Worm (Caenorhabditis elegans) whole organism, dauer: ENCODE results near the gene sra-32.

Source experiments
- unc-62 ChIP-seq: sonication (generic microtip); optimal IDR thresholded peaks from 2 replicates; lab custom pipeline; 2017; ENCODE audit warnings: missing biosample characterization, missing genetic modification reagents, missing genetic modification characterization

sra-32 gene

DNA sequence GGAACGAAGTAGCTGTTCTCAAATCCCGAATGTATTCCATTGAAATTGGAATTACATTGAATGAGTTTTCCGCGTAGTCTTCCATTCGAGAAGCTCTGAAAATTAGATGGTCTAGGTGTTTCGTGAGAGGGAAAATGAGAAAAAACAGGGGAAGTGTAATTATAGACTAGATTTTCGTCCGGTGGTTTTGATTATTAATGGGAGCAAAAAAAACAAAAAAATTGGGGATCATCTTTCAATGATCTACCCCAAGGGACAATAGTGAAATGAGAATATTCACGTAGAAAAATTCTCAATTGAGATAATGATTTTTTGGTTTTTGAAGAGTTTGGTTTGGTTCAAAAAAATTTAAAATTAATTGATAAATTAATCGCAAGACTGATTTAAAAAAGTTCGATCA lies at the start of gene sra-32:
Gene sra-32 (minus strand): TSS at position 101 of the 400 bp plus-strand sequence.
- TF ChIP-seq unc-62 (GFP tag; lab: Kevin White, UChicago), result no peak

DNA sequence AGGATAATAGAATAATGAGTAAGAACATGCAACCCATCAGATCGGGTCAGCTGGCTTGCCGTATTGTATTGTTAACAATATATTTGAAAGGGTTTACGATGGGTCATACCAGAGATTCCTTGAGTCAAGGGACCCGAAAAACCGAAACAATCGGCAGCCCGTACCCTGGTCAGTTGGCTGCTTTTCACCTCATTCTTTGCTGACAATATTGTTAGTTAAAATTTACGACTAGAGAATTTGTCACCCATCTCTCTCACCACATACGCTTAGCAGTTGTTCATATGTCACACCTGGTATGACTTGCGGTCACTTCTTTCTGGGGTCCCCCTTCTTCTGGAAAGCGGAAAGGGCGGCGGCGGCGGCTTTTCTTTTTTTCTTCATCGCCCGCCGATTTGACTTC lies 49.3 kb upstream of the sra-32 start:
- TF ChIP-seq unc-62 (GFP tag; lab: Kevin White, UChicago), result no peak

DNA sequence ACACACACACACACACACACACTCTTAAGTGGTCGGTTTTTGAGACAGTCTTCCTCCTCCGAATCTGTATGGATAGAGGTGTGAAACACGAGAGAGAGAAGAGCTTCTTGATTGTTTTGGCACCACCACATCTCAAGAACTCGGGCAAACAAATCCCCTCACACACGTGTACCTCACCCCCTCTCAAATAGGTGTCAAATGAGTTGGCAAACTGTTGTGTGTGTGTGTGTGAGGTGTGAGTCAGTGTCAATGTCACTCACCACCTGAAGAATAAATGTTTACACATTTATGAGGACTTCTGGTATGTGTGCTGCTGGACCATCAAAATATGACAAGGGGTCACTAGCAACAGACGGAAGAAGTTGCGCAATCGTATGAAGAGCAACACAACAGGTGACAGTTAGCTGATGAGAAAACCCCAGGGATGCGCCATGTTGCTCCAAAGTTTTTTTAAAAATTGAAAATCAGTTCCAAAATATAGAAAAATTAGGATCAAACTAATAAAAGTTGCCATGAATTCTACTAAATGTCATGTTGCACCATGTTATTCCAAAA lies 48.2 kb upstream of the sra-32 start:
- no peak for TF ChIP-seq unc-62 (GFP tag; lab: Kevin White, UChicago)

DNA sequence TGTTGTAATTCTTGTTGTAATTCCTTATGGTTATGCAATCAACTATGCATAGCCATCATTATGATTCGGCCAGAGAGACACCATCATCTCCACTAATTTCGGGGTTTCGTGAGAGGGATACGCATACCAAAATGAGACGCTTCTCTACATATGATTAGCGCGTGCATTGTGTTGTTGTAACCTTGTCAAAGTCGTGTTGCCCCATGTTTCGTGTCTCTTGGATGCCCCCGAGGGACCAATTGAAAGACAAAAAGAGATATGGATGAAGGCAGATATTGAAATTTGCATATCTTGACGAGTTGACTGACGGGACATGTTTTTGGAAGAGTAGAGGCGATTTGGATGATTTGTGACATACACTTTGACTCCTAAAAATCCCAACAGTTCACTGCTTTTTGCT lies 47.6 kb upstream of the sra-32 start:
- TF ChIP-seq unc-62 (GFP tag; lab: Kevin White, UChicago), result no peak

DNA sequence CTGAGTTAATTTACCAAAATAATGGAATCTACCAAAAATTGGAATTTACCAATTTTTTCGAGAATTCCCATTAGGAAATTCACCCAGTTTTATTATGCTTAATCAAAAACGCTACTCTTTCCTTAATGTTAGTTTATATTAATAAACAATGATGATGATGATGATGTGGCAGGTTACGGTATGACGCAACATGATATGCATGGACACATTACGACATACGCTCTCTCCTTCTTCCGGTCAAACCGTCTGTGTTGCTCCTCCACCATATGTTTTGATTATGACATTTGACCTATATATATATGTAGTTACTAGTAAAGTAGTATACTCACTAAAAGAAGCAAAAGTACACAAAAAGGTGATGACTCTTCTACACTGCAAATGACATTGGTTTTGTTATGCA lies 45.6 kb upstream of the sra-32 start:
- TF ChIP-seq unc-62 (GFP tag; lab: Kevin White, UChicago), result no peak

DNA sequence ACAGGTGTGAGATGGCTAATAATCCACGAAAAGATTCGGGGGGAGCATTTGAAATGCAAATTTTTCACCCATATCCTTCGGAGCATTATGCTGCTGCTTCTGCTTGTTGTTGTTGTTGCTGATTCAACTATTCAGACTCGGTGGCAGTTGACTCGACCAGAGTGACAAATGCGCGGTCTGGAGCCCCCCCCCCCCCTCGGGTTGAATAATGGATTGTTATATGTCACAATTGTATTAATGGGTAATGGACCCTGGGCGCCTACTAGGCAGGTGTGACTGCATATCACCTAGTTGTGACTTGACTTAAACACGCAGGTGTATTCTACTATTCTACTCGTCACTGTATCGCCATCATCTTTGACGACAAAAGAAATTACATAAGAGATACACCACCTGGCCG lies 43.8 kb upstream of the sra-32 start:
- TF ChIP-seq unc-62 (GFP tag; lab: Kevin White, UChicago), result no peak

DNA sequence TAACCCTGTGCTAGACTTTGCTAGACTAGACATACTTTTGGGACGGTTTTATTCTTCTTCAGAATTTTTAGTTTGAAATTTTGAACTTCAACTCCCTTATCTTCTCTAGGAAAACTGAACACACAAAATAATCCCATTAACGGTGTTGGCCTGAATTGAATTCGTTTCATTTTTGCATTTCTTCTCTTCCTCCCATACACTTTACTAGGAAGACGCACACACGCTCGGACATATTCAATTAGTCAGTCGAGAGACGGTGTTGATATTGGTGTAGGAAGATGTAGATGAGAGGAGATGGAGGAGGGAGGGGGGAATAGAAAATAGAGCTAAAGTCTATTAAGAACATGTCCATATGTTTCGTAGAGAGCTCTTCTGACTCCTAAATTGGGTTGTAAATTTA lies 42.9 kb upstream of the sra-32 start:
- TF ChIP-seq unc-62 (GFP tag; lab: Kevin White, UChicago), result no peak

DNA sequence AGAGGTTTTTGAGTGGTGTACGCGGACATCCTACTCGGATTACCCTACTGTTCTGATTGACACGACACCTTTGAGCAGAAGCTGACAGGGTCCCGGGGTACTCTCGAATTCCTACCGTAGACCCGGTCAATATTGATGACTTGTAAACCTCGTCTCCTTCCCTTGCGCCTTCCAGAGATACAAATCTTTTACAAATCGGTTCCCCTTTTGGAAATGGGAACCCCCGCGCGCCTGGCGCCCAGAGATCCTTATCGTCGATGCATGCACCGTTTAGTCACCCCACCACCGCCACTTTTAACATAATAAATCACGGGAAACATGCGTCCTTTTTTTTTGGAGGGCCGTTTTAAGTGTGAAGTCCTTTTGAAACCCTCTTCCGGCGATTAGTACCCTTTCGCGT lies 41.3 kb upstream of the sra-32 start:
- TF ChIP-seq unc-62 (GFP tag; lab: Kevin White, UChicago), result no peak

DNA sequence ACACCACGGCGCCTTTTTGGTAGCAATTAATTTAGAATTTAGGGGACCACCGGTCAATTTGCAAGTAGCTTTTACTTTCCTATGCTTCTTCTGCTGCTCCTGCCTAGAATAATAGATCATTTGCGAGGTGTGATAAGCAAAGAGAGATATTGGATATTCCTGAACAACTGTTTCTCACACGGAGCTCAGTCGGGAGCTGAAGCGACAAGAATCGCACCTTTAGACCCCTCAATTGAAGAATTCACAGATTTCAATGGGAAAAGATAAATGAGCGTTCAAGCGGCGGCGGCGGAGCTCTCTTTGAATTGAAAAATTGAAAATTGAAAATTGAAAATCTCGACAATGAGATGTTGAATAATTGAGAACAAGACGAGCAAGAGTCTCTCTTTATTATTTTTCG lies 40.8 kb upstream of the sra-32 start:
- TF ChIP-seq unc-62 (GFP tag; lab: Kevin White, UChicago), result no peak

DNA sequence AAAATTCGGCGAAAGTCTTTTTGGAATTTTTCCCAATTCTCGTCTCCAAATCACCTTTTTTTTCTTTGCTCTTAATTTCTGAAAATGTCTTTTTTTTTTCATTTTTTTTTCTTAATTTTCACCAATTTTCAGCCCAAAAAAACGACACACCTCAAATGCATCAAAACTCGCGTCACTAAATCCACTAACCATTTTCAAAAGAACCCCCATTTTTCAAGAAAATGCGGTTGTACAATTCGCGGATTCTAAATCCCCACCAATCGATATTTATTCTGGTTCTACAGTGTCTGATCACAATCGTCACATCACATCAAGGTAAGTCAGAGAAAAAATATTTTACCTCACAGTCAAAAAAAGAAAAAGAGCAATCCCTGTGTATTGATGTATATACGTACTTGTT lies 40.1 kb upstream of the sra-32 start, which contains the start of gene vab-1:
Gene vab-1 (plus strand): TSS at position 133 of the 400 bp plus-strand sequence.
- TF ChIP-seq unc-62 (GFP tag; lab: Kevin White, UChicago), result no peak

DNA sequence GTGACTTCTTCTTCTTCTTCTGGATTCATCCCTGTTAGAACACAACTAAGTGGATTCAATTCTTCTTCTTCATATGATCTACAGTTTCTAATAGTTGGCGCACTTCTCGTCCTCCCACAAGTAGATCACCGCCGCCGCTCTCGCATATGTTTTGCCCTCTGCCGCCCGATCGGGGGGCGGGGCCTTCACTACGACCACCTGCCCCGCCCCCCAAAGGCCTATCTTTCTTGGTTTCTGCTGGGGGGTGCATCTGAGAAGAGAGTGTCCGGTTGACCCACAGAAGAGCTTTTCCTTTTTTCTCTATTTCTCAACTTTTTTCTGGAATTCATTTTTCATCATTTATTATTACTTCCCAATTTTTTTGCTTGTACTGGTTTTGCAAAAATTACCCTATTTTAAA lies 39.3 kb upstream of the sra-32 start:
- no peak for TF ChIP-seq unc-62 (GFP tag; lab: Kevin White, UChicago)

DNA sequence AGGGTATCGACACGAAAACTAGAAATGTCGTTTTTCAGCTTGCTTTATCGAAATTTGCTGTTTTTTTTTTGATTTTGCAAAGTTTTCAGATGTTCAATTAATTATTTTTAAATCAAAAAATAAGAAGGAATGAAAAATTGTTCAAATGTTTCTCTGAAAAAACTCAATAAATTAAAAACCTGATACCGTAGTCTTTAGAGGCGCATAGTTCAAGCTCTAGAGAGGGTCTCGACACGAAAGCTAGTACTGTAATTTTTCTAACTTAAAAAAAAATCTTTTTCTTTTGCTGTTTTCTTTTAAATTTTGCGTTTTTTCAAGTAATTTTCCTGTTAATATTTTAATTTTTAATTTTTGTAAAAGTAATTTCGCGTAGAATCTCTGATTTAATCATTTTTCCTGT lies 34.5 kb upstream of the sra-32 start:
- TF ChIP-seq unc-62 (GFP tag; lab: Kevin White, UChicago), result no peak

DNA sequence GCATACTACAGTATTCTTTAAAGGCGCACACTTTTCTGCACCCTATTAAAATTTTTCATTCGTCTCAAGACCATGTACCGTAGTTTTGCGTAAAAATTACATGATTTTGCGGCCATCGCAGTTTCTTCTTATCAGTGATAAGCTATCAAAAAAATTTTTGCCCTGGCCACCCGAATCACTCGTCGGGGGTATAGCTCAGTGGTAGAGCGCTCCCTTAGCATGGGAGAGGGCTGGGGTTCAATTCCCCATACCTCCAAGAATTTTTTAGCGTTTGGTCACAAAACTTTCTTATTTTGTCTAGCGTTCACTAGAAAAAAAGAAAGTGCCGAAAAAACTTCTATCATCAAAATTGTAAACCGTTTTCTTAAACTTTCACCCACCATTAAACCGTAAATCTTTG lies 33.4 kb upstream of the sra-32 start:
- no peak for TF ChIP-seq unc-62 (GFP tag; lab: Kevin White, UChicago)

DNA sequence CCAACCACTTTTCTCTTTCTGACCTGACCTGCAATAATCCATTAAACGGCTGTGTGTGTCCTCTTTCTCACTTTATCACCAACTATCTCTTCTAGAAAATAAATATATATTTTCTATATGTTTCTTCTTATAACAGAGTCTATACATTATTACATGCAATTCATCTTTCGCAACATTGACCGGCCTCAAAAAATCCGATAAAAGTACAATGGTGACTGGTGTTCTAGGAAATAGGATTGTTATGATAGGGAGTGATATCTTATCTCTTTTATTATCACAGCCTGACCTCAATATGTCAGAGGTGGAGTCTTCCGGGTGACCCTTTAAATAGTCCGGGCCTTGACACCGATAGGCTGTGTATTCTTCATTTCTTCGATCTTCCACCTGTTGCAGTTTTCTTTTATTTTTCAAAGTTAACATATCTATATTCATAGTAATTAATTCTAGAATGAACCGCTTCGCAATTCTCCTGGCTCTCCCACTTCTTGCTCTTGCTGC lies 30.8 kb upstream of the sra-32 start, which contains the start of gene dao-2:
Gene dao-2 (plus strand): TSS at position 448 of the 498 bp plus-strand sequence.
- TF ChIP-seq unc-62 (GFP tag; lab: Kevin White, UChicago), result no peak

DNA sequence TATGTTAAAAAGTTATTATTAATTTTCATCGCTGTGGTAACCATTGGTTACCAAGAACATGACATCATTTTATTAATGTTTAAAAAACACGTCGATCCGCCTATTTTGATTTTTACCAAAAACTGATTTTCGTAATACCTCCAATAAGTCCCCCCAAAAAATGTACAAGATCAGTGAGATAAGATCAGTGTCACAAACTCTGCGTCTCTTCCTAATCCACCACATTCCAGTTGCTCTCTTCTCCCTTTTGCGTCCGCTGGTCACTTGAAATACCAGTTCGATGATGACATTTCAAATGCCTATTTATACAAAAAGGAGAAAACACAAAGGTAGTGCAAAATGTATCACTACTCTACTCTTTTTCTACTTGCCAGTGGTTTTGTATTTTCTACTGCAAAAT lies 28.3 kb upstream of the sra-32 start, which contains the start of gene M03A1.8:
Gene M03A1.8 (plus strand): TSS at position 269 of the 400 bp plus-strand sequence.
- no peak for TF ChIP-seq unc-62 (GFP tag; lab: Kevin White, UChicago)

DNA sequence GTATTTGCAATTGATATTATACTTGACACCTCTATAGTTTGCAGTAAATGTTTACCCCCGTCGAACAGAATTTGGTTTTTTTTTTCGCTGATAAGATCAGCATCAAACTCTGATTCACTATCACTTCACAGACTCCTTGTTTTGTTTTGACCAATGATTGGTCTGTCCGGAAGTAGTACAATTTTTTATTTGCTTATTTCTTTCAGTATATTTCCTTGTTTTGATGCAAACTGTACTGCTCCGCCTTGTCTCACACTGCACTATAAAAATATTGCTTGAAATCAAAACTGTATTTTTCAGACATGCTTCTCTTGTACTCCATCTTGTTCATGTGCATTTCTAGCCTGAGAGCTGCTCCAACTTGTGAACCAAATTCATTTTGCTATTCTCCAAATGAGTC lies 25.7 kb upstream of the sra-32 start, which contains the start of gene M03A1.3:
Gene M03A1.3 (plus strand): TSS at position 301 of the 400 bp plus-strand sequence.
- TF ChIP-seq unc-62 (GFP tag; lab: Kevin White, UChicago), result no peak

DNA sequence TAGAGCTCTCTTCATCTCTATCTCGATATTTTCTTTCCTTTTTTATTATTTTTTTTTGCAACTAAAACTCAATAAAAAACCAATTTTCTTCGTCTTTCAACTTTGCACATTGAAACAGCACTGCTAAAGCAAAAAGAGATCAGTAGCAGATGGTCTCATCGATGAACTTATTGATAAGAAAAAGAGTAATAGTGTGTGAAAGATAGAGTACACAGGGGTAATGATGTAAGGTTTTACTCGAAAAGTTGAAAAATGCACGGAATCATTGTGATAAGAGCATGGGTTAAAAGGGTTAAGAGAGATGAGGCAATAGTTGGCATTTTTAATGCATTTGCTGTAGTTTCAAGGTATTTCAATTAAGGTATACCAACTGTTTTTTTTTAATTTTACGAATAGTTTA lies 20.3 kb upstream of the sra-32 start:
- no peak for TF ChIP-seq unc-62 (GFP tag; lab: Kevin White, UChicago)
